Worm (Caenorhabditis elegans) whole organism, L3 larva: ENCODE results near the gene F11G11.14.

Experiments
- R02D3.7 ChIP-seq: fragments of 150-350 bp; optimal IDR thresholded peaks from 2 replicates; lab custom pipeline; 2014; ENCODE audit warnings: missing biosample characterization, missing genetic modification characterization
- ZK546.5 ChIP-seq: sonication (generic microtip); optimal IDR thresholded peaks from 2 replicates; lab custom pipeline; 2017; ENCODE audit warnings: missing biosample characterization, missing genetic modification characterization
- aly-2 ChIP-seq: fragments of 150-350 bp; optimal IDR thresholded peaks from 2 replicates; lab custom pipeline; 2014; ENCODE audit warnings: missing biosample characterization, missing genetic modification characterization
- ama-1 ChIP-seq: fragments of 150-350 bp; optimal IDR thresholded peaks from 2 replicates; lab custom pipeline; 2018
- ceh-16 ChIP-seq: sonication (generic microtip); optimal IDR thresholded peaks from 2 replicates; lab custom pipeline; 2017; ENCODE audit warnings: missing biosample characterization, missing genetic modification characterization
- ceh-28 ChIP-seq: fragments of 150-350 bp; optimal IDR thresholded peaks from 2 replicates; lab custom pipeline; 2014; ENCODE audit warnings: missing biosample characterization, missing genetic modification reagents, missing genetic modification characterization
- ceh-82 ChIP-seq: fragments of 150-350 bp; optimal IDR thresholded peaks from 2 replicates; lab custom pipeline; 2014; ENCODE audit warnings: missing biosample characterization, missing genetic modification characterization
- ceh-9 ChIP-seq: sonication (generic microtip); optimal IDR thresholded peaks from 2 replicates; lab custom pipeline; 2018; ENCODE audit warnings: missing biosample characterization, missing genetic modification characterization
- daf-12 ChIP-seq: fragments of 150-350 bp; optimal IDR thresholded peaks from 2 replicates; lab custom pipeline; 2014; ENCODE audit warnings: missing biosample characterization, missing genetic modification reagents, missing genetic modification characterization
- egl-27 ChIP-seq: sonication (generic microtip); optimal IDR thresholded peaks from 4 replicates; lab custom pipeline; 2017; ENCODE audit warnings: missing biosample characterization, missing genetic modification reagents, missing genetic modification characterization
- egl-5 ChIP-seq: fragments of 150-350 bp; optimal IDR thresholded peaks from 2 replicates; lab custom pipeline; 2017; ENCODE audit warnings: missing biosample characterization, missing genetic modification reagents, missing genetic modification characterization, inconsistent platforms
- elt-1 ChIP-seq: fragments of 150-350 bp; optimal IDR thresholded peaks from 2 replicates; lab custom pipeline; 2014; ENCODE audit warnings: missing biosample characterization, missing genetic modification characterization
- elt-2 ChIP-seq: sonication (generic microtip); optimal IDR thresholded peaks from 2 replicates; lab custom pipeline; 2016; ENCODE audit warnings: missing genetic modification reagents, mild to moderate bottlenecking, missing genetic modification characterization, missing compliant biosample characterization
- elt-3 ChIP-seq, 3 experiments: fragments of 150-350 bp in 1 of 3; sonication (generic microtip) in 2 of 3; optimal IDR thresholded peaks; 2 replicates in 2 of 3; 4 replicates in 1 of 3; lab custom pipeline; 2014 to 2017; ENCODE audit warnings: missing biosample characterization in 3 of 3, missing genetic modification characterization in 3 of 3
- eor-1 ChIP-seq, 2 experiments: fragments of 150-350 bp; optimal IDR thresholded peaks; 2 replicates each; lab custom pipeline; 2014 to 2018; ENCODE audit warnings: missing biosample characterization in 2 of 2, missing genetic modification characterization in 2 of 2
- fkh-10 ChIP-seq: sonication (generic microtip); optimal IDR thresholded peaks from 2 replicates; lab custom pipeline; 2017; ENCODE audit warnings: missing biosample characterization, missing genetic modification reagents, missing genetic modification characterization
- fkh-2 ChIP-seq: fragments of 150-350 bp; optimal IDR thresholded peaks from 2 replicates; lab custom pipeline; 2014; ENCODE audit warnings: missing biosample characterization, missing genetic modification reagents, missing genetic modification characterization
- fos-1 ChIP-seq: fragments of 150-350 bp; optimal IDR thresholded peaks from 2 replicates; lab custom pipeline; 2014; ENCODE audit warnings: missing biosample characterization, missing genetic modification characterization
- hmg-11 ChIP-seq: sonication (generic microtip); optimal IDR thresholded peaks from 2 replicates; lab custom pipeline; 2016; ENCODE audit warnings: missing genetic modification characterization, missing compliant biosample characterization
- jun-1 ChIP-seq: fragments of 150-350 bp; optimal IDR thresholded peaks from 2 replicates; lab custom pipeline; 2014; ENCODE audit warnings: missing biosample characterization, missing genetic modification reagents, missing genetic modification characterization
- lin-15B ChIP-seq: fragments of 150-350 bp; optimal IDR thresholded peaks from 2 replicates; lab custom pipeline; 2014; ENCODE audit warnings: missing biosample characterization, missing genetic modification characterization
- lin-39 ChIP-seq: fragments of 150-350 bp; optimal IDR thresholded peaks from 2 replicates; lab custom pipeline; 2018; ENCODE audit warnings: missing biosample characterization, missing genetic modification reagents, missing genetic modification characterization
- lsy-12 ChIP-seq: sonication (generic microtip); optimal IDR thresholded peaks from 2 replicates; lab custom pipeline; 2016; ENCODE audit warnings: mild to moderate bottlenecking, missing genetic modification characterization, missing compliant biosample characterization
- mdl-1 ChIP-seq: fragments of 150-350 bp; optimal IDR thresholded peaks from 2 replicates; lab custom pipeline; 2014; ENCODE audit warnings: missing biosample characterization, missing genetic modification characterization
- mml-1 ChIP-seq: fragments of 150-350 bp; sonication (generic microtip); optimal IDR thresholded peaks from 3 replicates; lab custom pipeline; 2014; ENCODE audit warnings: missing biosample characterization, missing genetic modification characterization
- nfya-1 ChIP-seq: sonication (generic microtip); optimal IDR thresholded peaks from 2 replicates; lab custom pipeline; 2017; ENCODE audit warnings: missing genetic modification characterization, mild to moderate bottlenecking, missing compliant biosample characterization, antibody characterized with exemption, moderate library complexity; ENCODE audit not compliant: insufficient read depth
- nhr-11 ChIP-seq: fragments of 150-350 bp; optimal IDR thresholded peaks from 2 replicates; lab custom pipeline; 2014; ENCODE audit warnings: missing biosample characterization, missing genetic modification characterization
- nhr-12 ChIP-seq: fragments of 150-350 bp; optimal IDR thresholded peaks from 2 replicates; lab custom pipeline; 2014; ENCODE audit warnings: missing biosample characterization, missing genetic modification characterization
- nhr-23 ChIP-seq: fragments of 150-350 bp; optimal IDR thresholded peaks from 2 replicates; lab custom pipeline; 2014; ENCODE audit warnings: missing biosample characterization, missing genetic modification reagents, missing genetic modification characterization
- nhr-237 ChIP-seq: fragments of 150-350 bp; optimal IDR thresholded peaks from 2 replicates; lab custom pipeline; 2014; ENCODE audit warnings: missing biosample characterization, missing genetic modification characterization
- nhr-25 ChIP-seq: sonication (generic microtip); optimal IDR thresholded peaks from 2 replicates; lab custom pipeline; 2017; ENCODE audit warnings: missing biosample characterization, missing genetic modification characterization
- nhr-28 ChIP-seq: fragments of 150-350 bp; optimal IDR thresholded peaks from 2 replicates; lab custom pipeline; 2014; ENCODE audit warnings: missing biosample characterization, missing genetic modification characterization
- nhr-43 ChIP-seq: sonication (generic microtip); optimal IDR thresholded peaks from 2 replicates; lab custom pipeline; 2016; ENCODE audit warnings: mild to moderate bottlenecking, missing genetic modification characterization, missing compliant biosample characterization; ENCODE audit not compliant: poor library complexity, severe bottlenecking
- nhr-67 ChIP-seq: fragments of 150-350 bp; optimal IDR thresholded peaks from 2 replicates; lab custom pipeline; 2014; ENCODE audit warnings: missing biosample characterization, missing genetic modification characterization
- nhr-76 ChIP-seq: fragments of 150-350 bp; sonication (generic microtip); optimal IDR thresholded peaks from 5 replicates; lab custom pipeline; 2014; ENCODE audit warnings: missing biosample characterization, missing genetic modification characterization
- nhr-77 ChIP-seq: fragments of 150-350 bp; optimal IDR thresholded peaks from 2 replicates; lab custom pipeline; 2014; ENCODE audit warnings: missing biosample characterization, missing genetic modification characterization
- pha-4 ChIP-seq: fragments of 150-350 bp; optimal IDR thresholded peaks from 2 replicates; lab custom pipeline; 2014; ENCODE audit warnings: missing biosample characterization, missing genetic modification reagents, missing genetic modification characterization
- pqm-1 ChIP-seq: fragments of 150-350 bp; optimal IDR thresholded peaks from 2 replicates; lab custom pipeline; 2017; ENCODE audit warnings: missing biosample characterization, missing genetic modification characterization, inconsistent platforms
- sea-2 ChIP-seq: fragments of 150-350 bp; sonication (generic microtip); optimal IDR thresholded peaks from 4 replicates; lab custom pipeline; 2014; ENCODE audit warnings: missing biosample characterization, missing genetic modification reagents, missing genetic modification characterization
- skn-1 ChIP-seq: fragments of 150-350 bp; optimal IDR thresholded peaks from 2 replicates; lab custom pipeline; 2014; ENCODE audit warnings: missing biosample characterization, missing genetic modification characterization
- snpc-4 ChIP-seq: fragments of 150-350 bp; optimal IDR thresholded peaks from 2 replicates; lab custom pipeline; 2014; ENCODE audit warnings: missing biosample characterization, missing genetic modification characterization
- tbx-2 ChIP-seq: sonication (generic microtip); optimal IDR thresholded peaks from 2 replicates; lab custom pipeline; 2016; ENCODE audit warnings: mild to moderate bottlenecking, missing genetic modification characterization, missing compliant biosample characterization
- unc-39 ChIP-seq: sonication (generic microtip); optimal IDR thresholded peaks from 4 replicates; lab custom pipeline; 2017; ENCODE audit warnings: missing biosample characterization, missing genetic modification characterization
- unc-62 ChIP-seq: fragments of 150-350 bp; sonication (generic microtip); optimal IDR thresholded peaks from 4 replicates; lab custom pipeline; 2014; ENCODE audit warnings: missing biosample characterization, missing genetic modification reagents, missing genetic modification characterization
- zag-1 ChIP-seq: fragments of 150-350 bp; optimal IDR thresholded peaks from 2 replicates; lab custom pipeline; 2014; ENCODE audit warnings: missing biosample characterization, missing genetic modification characterization
- ztf-11 ChIP-seq: fragments of 150-350 bp; optimal IDR thresholded peaks from 2 replicates; lab custom pipeline; 2014; ENCODE audit warnings: missing biosample characterization, missing genetic modification characterization
- ztf-4 ChIP-seq: fragments of 150-350 bp; optimal IDR thresholded peaks from 2 replicates; lab custom pipeline; 2014; ENCODE audit warnings: missing biosample characterization, missing genetic modification characterization

The F11G11.14 gene

DNA sequence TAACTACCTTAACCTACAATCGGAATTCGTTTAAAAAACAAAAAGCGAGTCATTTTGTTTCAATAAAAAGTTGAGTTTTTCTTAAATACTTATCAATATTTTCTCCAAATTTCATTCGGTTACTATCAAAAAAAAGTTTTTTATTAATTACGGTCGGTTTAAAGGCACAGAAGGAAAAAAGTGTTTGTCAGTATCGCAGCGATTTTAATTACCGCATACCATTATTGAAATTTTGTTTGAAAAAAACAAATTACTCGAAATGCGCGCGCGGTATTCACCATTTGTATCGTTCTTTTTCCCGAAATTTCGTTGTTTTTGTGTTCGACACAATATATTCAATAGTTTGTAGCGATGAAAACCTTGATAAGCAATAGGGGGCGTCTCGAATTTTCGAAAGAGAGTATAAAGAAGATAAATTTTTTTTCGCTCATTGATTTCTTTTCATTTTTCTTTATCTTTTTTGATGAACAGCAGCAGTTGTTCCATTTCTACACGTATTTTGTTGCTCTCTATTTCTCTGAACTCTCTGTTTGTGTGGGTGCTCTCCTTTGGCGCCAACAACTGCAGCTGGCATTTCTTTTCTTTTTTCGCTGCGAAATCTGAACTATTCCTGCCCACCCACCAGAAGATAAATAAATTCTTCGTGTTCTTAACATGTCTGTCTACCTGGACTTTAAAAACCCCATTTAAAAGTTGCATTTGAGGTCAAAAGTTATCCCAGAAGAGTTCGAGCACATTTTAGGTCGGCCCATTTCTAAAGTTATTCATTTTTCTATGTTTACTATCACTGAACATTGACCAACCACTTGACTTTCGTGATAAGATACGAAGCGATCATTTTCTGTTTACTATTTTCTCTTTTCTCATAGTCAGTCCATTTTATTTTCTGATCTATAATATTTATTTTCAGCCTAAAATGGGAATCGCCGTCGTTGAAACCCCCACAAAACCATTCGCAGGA lies 25.3 kb downstream of the F11G11.14 start, which contains the start of gene pgm-1:
Gene pgm-1 (plus strand): TSS at position 911 of the 961 bp plus-strand sequence.
- peak; percentile 84 for TF ChIP-seq elt-2
- TF ChIP-seq ceh-28 (tag; lab: Kevin White, UChicago) = peak; percentile 36
- TF ChIP-seq ama-1 (lab: Kevin White, UChicago) = peak; percentile 16
- TF ChIP-seq nfya-1 (tag; lab: Kevin White, UChicago) = peak; percentile 36
- TF ChIP-seq ZK546.5 (tag; lab: Kevin White, UChicago) = no peak
- no peak for TF ChIP-seq unc-62 (GFP tag; lab: Kevin White, UChicago)
- peak; percentile 2 for TF ChIP-seq lin-39 (tag; lab: Kevin White, UChicago)
- peak; percentile 80 for TF ChIP-seq pha-4 (tag; lab: Kevin White, UChicago)
- TF ChIP-seq, all 47 proteins: peak for 6

DNA sequence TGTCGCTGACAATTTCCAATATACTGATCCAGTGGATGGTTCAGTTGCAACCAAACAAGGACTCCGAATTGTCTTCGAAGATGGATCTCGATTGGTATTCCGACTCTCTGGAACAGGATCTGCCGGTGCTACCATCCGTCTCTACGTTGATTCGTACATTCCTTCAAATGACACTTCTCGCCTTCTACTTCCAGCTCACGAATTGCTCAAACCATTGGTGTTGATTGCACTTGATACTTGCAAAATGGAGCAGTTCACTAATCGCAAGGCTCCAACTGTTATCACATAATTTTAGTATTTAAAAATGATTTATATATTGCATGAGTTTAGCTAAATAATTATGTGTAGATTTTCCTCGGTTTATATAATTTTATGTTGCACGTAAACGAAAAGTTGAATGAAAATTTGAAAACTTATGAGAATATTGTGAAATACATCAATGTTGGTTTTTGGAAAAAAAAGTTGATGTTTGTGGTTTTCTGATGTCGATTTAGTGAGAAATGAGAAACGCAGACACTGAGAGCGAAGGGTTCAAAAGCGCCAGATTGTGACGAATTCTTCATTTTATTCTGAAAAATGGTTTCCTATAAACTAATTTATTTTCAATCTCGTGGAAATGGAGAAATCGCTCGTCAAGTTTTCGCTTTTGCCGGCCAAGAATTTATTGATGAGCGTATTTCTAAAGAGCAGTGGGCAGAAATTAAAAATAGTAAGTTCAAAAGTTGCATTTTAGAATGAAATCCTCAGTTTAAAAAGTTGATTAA lies 27.7 kb downstream of the F11G11.14 start, which contains the start of gene gst-9:
Gene gst-9 (plus strand): TSS at position 574 of the 764 bp plus-strand sequence.
- TF ChIP-seq nhr-23 (tag; lab: Kevin White, UChicago) = no peak
- no peak for TF ChIP-seq nhr-237 (tag; lab: Kevin White, UChicago)
- no peak for TF ChIP-seq egl-5 (tag; lab: Kevin White, UChicago)
- no peak for TF ChIP-seq nhr-12 (tag; lab: Kevin White, UChicago)
- TF ChIP-seq aly-2 (tag; lab: Kevin White, UChicago) = no peak
- TF ChIP-seq ztf-4 (tag; lab: Kevin White, UChicago) = no peak
- no peak for TF ChIP-seq mml-1
- TF ChIP-seq egl-27 (tag; lab: Kevin White, UChicago) = no peak
- no peak for TF ChIP-seq mdl-1 (tag; lab: Kevin White, UChicago)
- TF ChIP-seq nhr-28 (tag; lab: Kevin White, UChicago) = no peak
- no peak for TF ChIP-seq ceh-9 (tag; lab: Kevin White, UChicago)
- no peak for TF ChIP-seq ceh-16
- no peak for TF ChIP-seq lin-15B (tag; lab: Kevin White, UChicago)
- TF ChIP-seq unc-62 (GFP tag; lab: Kevin White, UChicago) = no peak
- TF ChIP-seq nhr-77 (tag; lab: Kevin White, UChicago) = no peak
- TF ChIP-seq jun-1 (tag; lab: Kevin White, UChicago) = no peak
- no peak for TF ChIP-seq skn-1 (tag; lab: Kevin White, UChicago)
- no peak for TF ChIP-seq nhr-11
- peak; percentile 39 for TF ChIP-seq pha-4 (tag; lab: Kevin White, UChicago)
- peak; percentile 34 for TF ChIP-seq nfya-1 (tag; lab: Kevin White, UChicago)
- no peak for TF ChIP-seq ceh-28 (tag; lab: Kevin White, UChicago)
- TF ChIP-seq ZK546.5 (tag; lab: Kevin White, UChicago) = no peak
- no peak for TF ChIP-seq nhr-67 (tag; lab: Kevin White, UChicago)
- no peak for TF ChIP-seq ceh-82 (tag; lab: Kevin White, UChicago)
- no peak for TF ChIP-seq hmg-11 (tag; lab: Kevin White, UChicago)
- no peak for TF ChIP-seq eor-1 (tag; optimal IDR thresholded peaks at IDR 0.05; lab: Kevin White, UChicago)
- TF ChIP-seq daf-12 (tag; lab: Kevin White, UChicago) = no peak
- TF ChIP-seq ama-1 (lab: Kevin White, UChicago) = peak; percentile 89
- TF ChIP-seq fkh-10 = no peak
- TF ChIP-seq snpc-4 (tag; lab: Kevin White, UChicago) = no peak
- peak; percentile 25 for TF ChIP-seq tbx-2 (tag; lab: Kevin White, UChicago)
- TF ChIP-seq lsy-12 (tag; lab: Kevin White, UChicago) = no peak
- TF ChIP-seq fos-1 (tag; lab: Kevin White, UChicago) = no peak
- TF ChIP-seq ztf-11 = no peak
- no peak for TF ChIP-seq fkh-2 (tag; lab: Kevin White, UChicago)
- peak; percentile 50 for TF ChIP-seq nhr-25
- TF ChIP-seq elt-3 (tag; optimal IDR thresholded peaks at IDR 0.05; lab: Kevin White, UChicago) = no peak
- no peak for TF ChIP-seq unc-39
- no peak for TF ChIP-seq nhr-76
- peak; percentile 79 for TF ChIP-seq nhr-43 (tag; lab: Kevin White, UChicago)
- TF ChIP-seq sea-2 (GFP tag; lab: Kevin White, UChicago) = no peak
- TF ChIP-seq zag-1 (tag; lab: Kevin White, UChicago) = no peak
- TF ChIP-seq elt-1 (tag; lab: Kevin White, UChicago) = no peak
- TF ChIP-seq pqm-1 (tag; lab: Kevin White, UChicago) = no peak
- TF ChIP-seq elt-2 = peak; percentile 67
- no peak for TF ChIP-seq lin-39 (tag; lab: Kevin White, UChicago)
- TF ChIP-seq R02D3.7 (tag; lab: Kevin White, UChicago) = no peak
- TF ChIP-seq, all 47 proteins: peak for 7
